Worm (Caenorhabditis elegans): ENCODE measurements around the gene C14A4.6.

- no peak for TF ChIP-seq him-1 (tag; optimal IDR thresholded peaks at IDR 0.05)
- TF ChIP-seq dao-5 (tag; optimal IDR thresholded peaks at IDR 0.05): no peak
These were observed 37.4 kb downstream of the C14A4.6 start for ce11 chrII:10557206-10557574.
